Worm (Caenorhabditis elegans) whole organism, young adult: ENCODE data around the gene F44G4.7.

Experiments used
- B0019.2 ChIP-seq: fragments of 200-800 bp; sonication (Bioruptor generic); conservative IDR thresholded peaks from 2 replicates; pipeline ENCODE4 v1.3.6; 2022; ENCODE audit warnings: missing genetic modification reagents, missing genetic modification characterization, missing compliant biosample characterization
- B0035.1 ChIP-seq: sonication (generic microtip); optimal IDR thresholded peaks from 2 replicates; lab custom pipeline; 2016; ENCODE audit warnings: missing genetic modification characterization, mild to moderate bottlenecking, missing compliant biosample characterization, missing genotype, missing genetic modification reagents
- D2030.7 ChIP-seq: fragments of 200-800 bp; sonication (Bioruptor generic); IDR thresholded peaks from 2 replicates; pipeline ENCODE4 v1.3.6; 2022; ENCODE audit warnings: missing genetic modification reagents, missing genetic modification characterization, missing compliant biosample characterization
- F23B12.7 ChIP-seq: sonication (generic microtip); optimal IDR thresholded peaks from 2 replicates; lab custom pipeline; 2017; ENCODE audit warnings: missing genetic modification characterization, mild to moderate bottlenecking, missing compliant biosample characterization, antibody characterized with exemption, moderate library complexity; ENCODE audit not compliant: insufficient read depth
- F39B2.1 ChIP-seq: fragments of 200-800 bp; sonication (Bioruptor generic); IDR thresholded peaks from 2 replicates; pipeline ENCODE4 v1.3.6; 2022; ENCODE audit warnings: missing genetic modification reagents, missing genetic modification characterization, missing compliant biosample characterization
- F49E8.2 ChIP-seq: sonication (generic microtip); optimal IDR thresholded peaks from 3 replicates; lab custom pipeline; 2017; ENCODE audit warnings: missing genetic modification characterization, mild to moderate bottlenecking, missing compliant biosample characterization, antibody characterized with exemption, moderate library complexity; ENCODE audit not compliant: insufficient read depth
- F57A8.1 ChIP-seq: fragments of 200-800 bp; sonication (Bioruptor generic); optimal IDR thresholded peaks from 2 replicates; lab custom pipeline; 2018; ENCODE audit warnings: mild to moderate bottlenecking, missing genetic modification characterization, moderate library complexity, missing compliant biosample characterization
- K11D2.4 ChIP-seq: fragments of 200-800 bp; sonication (Bioruptor generic); IDR thresholded peaks from 2 replicates; pipeline ENCODE4 v1.3.6; 2022; ENCODE audit warnings: missing genetic modification reagents, missing genetic modification characterization, missing compliant biosample characterization
- T07F8.4 ChIP-seq: sonication (generic microtip); optimal IDR thresholded peaks from 2 replicates; lab custom pipeline; 2016; ENCODE audit warnings: mild to moderate bottlenecking, missing genetic modification characterization, moderate library complexity, missing compliant biosample characterization
- T26A5.8 ChIP-seq: sonication (generic microtip); optimal IDR thresholded peaks from 2 replicates; lab custom pipeline; 2016; ENCODE audit warnings: missing genetic modification characterization, missing compliant biosample characterization
- Y53G8AR.9 ChIP-seq: fragments of 200-800 bp; sonication (Bioruptor generic); conservative IDR thresholded peaks from 2 replicates; pipeline ENCODE4 v1.3.6; 2022; ENCODE audit warnings: missing genetic modification reagents, missing genetic modification characterization, missing compliant biosample characterization
- Y67H2A.10 ChIP-seq: fragments of 200-800 bp; sonication (Bioruptor generic); conservative IDR thresholded peaks from 2 replicates; pipeline ENCODE4 v1.3.6; 2022; ENCODE audit warnings: missing genetic modification reagents, missing genetic modification characterization, missing compliant biosample characterization
- Y79H2A.3 ChIP-seq: fragments of 200-800 bp; sonication (Bioruptor generic); conservative IDR thresholded peaks from 2 replicates; pipeline ENCODE4 v1.3.6; 2022; ENCODE audit warnings: missing genetic modification reagents, missing genetic modification characterization, missing compliant biosample characterization
- Y95B8A.8 ChIP-seq: fragments of 200-800 bp; sonication (Bioruptor generic); IDR thresholded peaks from 2 replicates; pipeline ENCODE4 v1.3.6; 2022; ENCODE audit warnings: missing genetic modification reagents, missing genetic modification characterization, missing compliant biosample characterization
- aptf-3 ChIP-seq: fragments of 200-800 bp; sonication (Bioruptor generic); IDR thresholded peaks from 2 replicates; pipeline ENCODE4 v1.3.6; 2022; ENCODE audit warnings: missing genetic modification characterization, missing compliant biosample characterization
- atf-7 ChIP-seq: sonication (generic microtip); optimal IDR thresholded peaks from 2 replicates; lab custom pipeline; 2017; ENCODE audit warnings: mild to moderate bottlenecking, missing genetic modification characterization, missing compliant biosample characterization
- attf-5 ChIP-seq: fragments of 200-800 bp; sonication (Bioruptor generic); optimal IDR thresholded peaks from 2 replicates; lab custom pipeline; 2018; ENCODE audit warnings: mild to moderate bottlenecking, missing genetic modification characterization, missing compliant biosample characterization
- bed-2 ChIP-seq: fragments of 200-800 bp; sonication (Bioruptor generic); IDR thresholded peaks from 2 replicates; pipeline ENCODE4 v1.3.6; 2022; ENCODE audit warnings: missing genetic modification reagents, missing genetic modification characterization, missing compliant biosample characterization
- cebp-2 ChIP-seq: fragments of 200-800 bp; sonication (Bioruptor generic); IDR thresholded peaks from 2 replicates; pipeline ENCODE4 v1.3.6; 2022; ENCODE audit warnings: missing genetic modification characterization, missing compliant biosample characterization
- ceh-100 ChIP-seq: fragments of 200-800 bp; sonication (Bioruptor generic); IDR thresholded peaks from 2 replicates; pipeline ENCODE4 v1.3.6; 2022; ENCODE audit warnings: missing genetic modification reagents, missing genetic modification characterization, missing compliant biosample characterization
- ceh-27 ChIP-seq: fragments of 200-800 bp; sonication (Bioruptor generic); optimal IDR thresholded peaks from 2 replicates; lab custom pipeline; 2018; ENCODE audit warnings: mild to moderate bottlenecking, missing genetic modification characterization, moderate library complexity, missing compliant biosample characterization
- ceh-40 ChIP-seq: fragments of 200-800 bp; sonication (Bioruptor generic); IDR thresholded peaks from 2 replicates; pipeline ENCODE4 v1.3.6; 2022; ENCODE audit warnings: missing genetic modification characterization, missing compliant biosample characterization
- ceh-79 ChIP-seq: sonication (generic microtip); optimal IDR thresholded peaks from 2 replicates; lab custom pipeline; 2017; ENCODE audit warnings: mild to moderate bottlenecking, missing genetic modification characterization, missing compliant biosample characterization
- ceh-91 ChIP-seq: fragments of 200-800 bp; sonication (Bioruptor generic); IDR thresholded peaks from 2 replicates; pipeline ENCODE4 v1.3.6; 2022; ENCODE audit warnings: missing genetic modification reagents, missing genetic modification characterization, missing compliant biosample characterization
- gei-17 ChIP-seq: fragments of 200-800 bp; sonication (Bioruptor generic); optimal IDR thresholded peaks from 2 replicates; lab custom pipeline; 2018; ENCODE audit warnings: mild to moderate bottlenecking, missing genetic modification characterization, missing compliant biosample characterization
- hmg-1.2 ChIP-seq: fragments of 200-800 bp; sonication (Bioruptor generic); IDR thresholded peaks from 2 replicates; pipeline ENCODE4 v1.3.6; 2022; ENCODE audit warnings: missing genetic modification reagents, missing genetic modification characterization, missing compliant biosample characterization
- lin-40 ChIP-seq: sonication (generic microtip); optimal IDR thresholded peaks from 2 replicates; lab custom pipeline; 2016; ENCODE audit warnings: missing genetic modification characterization, mild to moderate bottlenecking, missing compliant biosample characterization, missing genotype, missing genetic modification reagents
- lir-1 ChIP-seq: fragments of 200-800 bp; sonication (Bioruptor generic); conservative IDR thresholded peaks from 2 replicates; pipeline ENCODE4 v1.3.6; 2022; ENCODE audit warnings: missing genetic modification reagents, missing genetic modification characterization, missing compliant biosample characterization
- lsy-27 ChIP-seq: sonication (generic microtip); optimal IDR thresholded peaks from 2 replicates; lab custom pipeline; 2017; ENCODE audit warnings: missing genetic modification characterization, mild to moderate bottlenecking, missing compliant biosample characterization, antibody characterized with exemption, missing genotype, borderline replicate concordance; ENCODE audit not compliant: insufficient read depth
- madf-3 ChIP-seq: fragments of 200-800 bp; sonication (Bioruptor generic); IDR thresholded peaks from 2 replicates; pipeline ENCODE4 v1.3.6; 2022; ENCODE audit warnings: missing genetic modification reagents, missing genetic modification characterization, missing compliant biosample characterization
- madf-6 ChIP-seq: fragments of 200-800 bp; sonication (Bioruptor generic); IDR thresholded peaks from 2 replicates; pipeline ENCODE4 v1.3.6; 2022; ENCODE audit warnings: missing genetic modification reagents, missing genetic modification characterization, missing compliant biosample characterization
- mes-4 ChIP-seq: sonication (generic microtip); optimal IDR thresholded peaks from 2 replicates; lab custom pipeline; 2016; ENCODE audit warnings: missing genotype, missing genetic modification characterization, missing compliant biosample characterization
- nfyb-1 ChIP-seq: fragments of 200-800 bp; sonication (Bioruptor generic); IDR thresholded peaks from 2 replicates; pipeline ENCODE4 v1.3.6; 2022; ENCODE audit warnings: missing genetic modification reagents, missing genetic modification characterization, missing compliant biosample characterization
- nhr-179 ChIP-seq: sonication (generic microtip); optimal IDR thresholded peaks from 2 replicates; lab custom pipeline; 2016; ENCODE audit warnings: mild to moderate bottlenecking, missing genetic modification characterization, missing compliant biosample characterization
- nhr-80 ChIP-seq: sonication (generic microtip); optimal IDR thresholded peaks from 2 replicates; lab custom pipeline; 2016; ENCODE audit warnings: missing genetic modification characterization, missing compliant biosample characterization
- nhr-90 ChIP-seq: sonication (generic microtip); optimal IDR thresholded peaks from 2 replicates; lab custom pipeline; 2016; ENCODE audit warnings: missing genotype, mild to moderate bottlenecking, missing genetic modification characterization, missing compliant biosample characterization
- repo-1 ChIP-seq: sonication (generic microtip); optimal IDR thresholded peaks from 2 replicates; lab custom pipeline; 2017; ENCODE audit warnings: mild to moderate bottlenecking, missing genetic modification characterization, missing compliant biosample characterization
- sea-2 ChIP-seq: fragments of 200-800 bp; sonication (Bioruptor generic); IDR thresholded peaks from 2 replicates; pipeline ENCODE4 v1.3.6; 2022; ENCODE audit warnings: missing genetic modification characterization, missing compliant biosample characterization
- snpc-3.4 ChIP-seq: sonication (generic microtip); optimal IDR thresholded peaks from 2 replicates; lab custom pipeline; 2017; ENCODE audit warnings: missing genetic modification characterization, mild to moderate bottlenecking, missing compliant biosample characterization, antibody characterized with exemption, moderate library complexity, missing genotype, missing genetic modification reagents
- snpc-4 ChIP-seq, 5 experiments: fragments of 150-350 bp in 1 of 5; sonication (generic microtip) in 4 of 5; optimal IDR thresholded peaks; 2 replicates each; lab custom pipeline; 2014 to 2018; ENCODE audit warnings: missing genetic modification characterization in 5 of 5, missing biosample characterization in 3 of 5, antibody characterized with exemption in 2 of 5, mild to moderate bottlenecking in 2 of 5, missing compliant biosample characterization in 2 of 5, missing genotype in 2 of 5, moderate library complexity in 2 of 5, missing genetic modification reagents in 1 of 5
- unc-62 ChIP-seq: fragments of 150-350 bp; optimal IDR thresholded peaks from 2 replicates; lab custom pipeline; 2014; ENCODE audit warnings: missing biosample characterization, missing genetic modification reagents, missing genetic modification characterization
- ztf-25 ChIP-seq: fragments of 200-800 bp; sonication (Bioruptor generic); IDR thresholded peaks from 2 replicates; pipeline ENCODE4 v1.3.6; 2022; ENCODE audit warnings: missing genetic modification reagents, missing genetic modification characterization, missing compliant biosample characterization
- ztf-26 ChIP-seq: sonication (generic microtip); optimal IDR thresholded peaks from 2 replicates; lab custom pipeline; 2017; ENCODE audit warnings: missing genetic modification characterization, missing compliant biosample characterization
- ztf-28 ChIP-seq: fragments of 200-800 bp; sonication (Bioruptor generic); IDR thresholded peaks from 2 replicates; pipeline ENCODE4 v1.3.6; 2022; ENCODE audit warnings: missing genetic modification reagents, missing genetic modification characterization, missing compliant biosample characterization
- ztf-3 ChIP-seq: fragments of 200-800 bp; sonication (Bioruptor generic); optimal IDR thresholded peaks from 2 replicates; lab custom pipeline; 2018; ENCODE audit warnings: mild to moderate bottlenecking, missing genetic modification characterization, missing compliant biosample characterization

Gene F44G4.7

ce11 chrII:9041306-9041705 is 36.3 kb upstream of the F44G4.7 start, which contains the start of gene F37B12.3:
Gene F37B12.3 (minus strand): TSS chrII:9041406.
- TF ChIP-seq B0019.2 (GFP tag; lab: Robert Waterston, UW) (no peak), ztf-25 (GFP tag; lab: Robert Waterston, UW) (no peak), nhr-90 (tag; lab: Kevin White, UChicago) (no peak), sea-2 (GFP tag; lab: Robert Waterston, UW) (no peak), snpc-3.4 (tag; lab: Kevin White, UChicago) (no peak), ztf-28 (no peak), F39B2.1 (GFP tag; lab: Robert Waterston, UW) (no peak), D2030.7 (no peak), F57A8.1 (GFP tag; lab: Kevin White, UChicago) (no peak), F23B12.7 (tag; lab: Kevin White, UChicago) (no peak), T07F8.4 (no peak), Y53G8AR.9 (no peak), Y67H2A.10 (GFP tag; lab: Robert Waterston, UW) (no peak), cebp-2 (GFP tag; lab: Robert Waterston, UW) (no peak), ceh-79 (tag; lab: Kevin White, UChicago) (no peak), ceh-100 (no peak), Y95B8A.8 (GFP tag; lab: Robert Waterston, UW) (no peak), ztf-26 (tag; lab: Kevin White, UChicago) (no peak), attf-5 (GFP tag; lab: Kevin White, UChicago) (no peak)

ce11 chrII:9038736-9039135 is 33.8 kb upstream of the F44G4.7 start:
- TF ChIP-seq atf-7 (no peak), attf-5 (GFP tag; lab: Kevin White, UChicago) (no peak), nfyb-1 (GFP tag; lab: Robert Waterston, UW) (no peak), mes-4 (tag; lab: Kevin White, UChicago) (no peak), ztf-28 (no peak), ceh-27 (no peak), F49E8.2 (tag; lab: Kevin White, UChicago) (no peak), madf-3 (GFP tag; lab: Robert Waterston, UW) (no peak), lsy-27 (no peak), lin-40 (tag; lab: Kevin White, UChicago) (no peak), snpc-4 (GFP tag; optimal IDR thresholded peaks at IDR 0.05; lab: Kevin White, UChicago) (no peak), snpc-4 (tag; optimal IDR thresholded peaks at IDR 0.05; lab: Kevin White, UChicago) (no peak), F57A8.1 (GFP tag; lab: Kevin White, UChicago) (no peak), ztf-3 (no peak), aptf-3 (GFP tag; lab: Robert Waterston, UW) (no peak), T26A5.8 (tag; lab: Kevin White, UChicago) (no peak), nhr-179 (no peak), K11D2.4 (GFP tag; lab: Robert Waterston, UW) (no peak), ceh-91 (no peak), madf-6 (GFP tag; lab: Robert Waterston, UW) (no peak), gei-17 (GFP tag; lab: Kevin White, UChicago) (no peak)
- TF ChIP-seq, all 124 proteins: peak for 0

ce11 chrII:9038201-9038600 is 33.2 kb upstream of the F44G4.7 start, which contains the start of gene gcs-1:
Gene gcs-1 (minus strand): TSS chrII:9038301.
- TF ChIP-seq ztf-26 (tag; lab: Kevin White, UChicago) (no peak), ceh-40 (GFP tag; lab: Robert Waterston, UW) (no peak), bed-2 (GFP tag; lab: Robert Waterston, UW) (no peak), hmg-1.2 (GFP tag; lab: Robert Waterston, UW) (no peak), Y79H2A.3 (no peak), B0035.1 (tag; lab: Kevin White, UChicago) (no peak), lir-1 (GFP tag; lab: Robert Waterston, UW) (no peak), repo-1 (tag; lab: Kevin White, UChicago) (no peak), D2030.7 (no peak), K11D2.4 (GFP tag; lab: Robert Waterston, UW) (no peak), ceh-100 (no peak), unc-62 (no peak), ztf-25 (GFP tag; lab: Robert Waterston, UW) (no peak), nhr-80 (tag; lab: Kevin White, UChicago) (no peak), F23B12.7 (tag; lab: Kevin White, UChicago) (no peak)
